Worm (Caenorhabditis elegans) whole organism, midembryonic: ENCODE data around the gene twk-43.

Experiments
- T22C8.4 ChIP-seq: fragments of 200-800 bp; sonication (Bioruptor generic); IDR thresholded peaks from 2 replicates; pipeline ENCODE4 v1.3.6; 2022; ENCODE audit warnings: missing genetic modification characterization, missing compliant biosample characterization
- cog-1 ChIP-seq: sonication (generic microtip); optimal IDR thresholded peaks from 2 replicates; lab custom pipeline; 2016; ENCODE audit warnings: missing genetic modification characterization, missing compliant biosample characterization
- med-1 ChIP-seq: sonication (generic microtip); optimal IDR thresholded peaks from 2 replicates; lab custom pipeline; 2017; ENCODE audit warnings: missing genetic modification characterization, mild to moderate bottlenecking, missing compliant biosample characterization, antibody characterized with exemption, missing genetic modification reagents; ENCODE audit not compliant: insufficient read depth
- ztf-23 ChIP-seq: fragments of 200-800 bp; sonication (Bioruptor generic); IDR thresholded peaks from 2 replicates; pipeline ENCODE4 v1.3.6; 2022; ENCODE audit warnings: missing genetic modification reagents, missing genetic modification characterization, missing compliant biosample characterization

DNA sequence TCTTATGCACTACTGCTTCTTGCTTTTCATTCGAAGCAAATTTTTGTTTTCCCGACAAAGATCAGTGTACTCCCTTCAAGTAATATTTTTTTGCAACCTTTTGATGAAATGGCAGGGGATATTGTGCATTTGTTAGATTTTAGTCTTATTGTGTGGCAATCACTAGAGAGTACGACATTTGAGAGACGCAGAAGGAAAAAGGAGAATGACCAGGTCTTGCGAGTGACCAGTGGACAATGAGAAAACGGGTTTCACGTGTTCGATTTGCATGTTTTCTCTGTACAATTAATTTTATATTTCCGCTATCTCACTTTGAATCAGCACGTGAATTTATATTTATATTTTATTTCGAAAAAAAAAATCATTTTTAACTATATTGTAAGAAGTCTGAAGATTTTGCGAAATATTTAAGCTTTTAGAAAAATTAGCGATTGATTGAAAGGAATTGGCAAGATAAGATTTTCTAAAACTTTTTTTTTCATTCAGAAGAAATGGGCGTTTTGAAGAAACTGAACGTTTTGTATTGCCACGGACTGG is 10.1 kb upstream of the twk-43 start, which contains the start of gene C50B6.9:
- TF ChIP-seq T22C8.4: no peak
- no peak for TF ChIP-seq ztf-23 (GFP tag; lab: Robert Waterston, UW)
- no peak for TF ChIP-seq med-1 (GFP tag; lab: Kevin White, UChicago)
- no peak for TF ChIP-seq cog-1 (tag; lab: Kevin White, UChicago)
